Worm (Caenorhabditis elegans): ENCODE results near the gene dyf-2.

Gene dyf-2

DNA sequence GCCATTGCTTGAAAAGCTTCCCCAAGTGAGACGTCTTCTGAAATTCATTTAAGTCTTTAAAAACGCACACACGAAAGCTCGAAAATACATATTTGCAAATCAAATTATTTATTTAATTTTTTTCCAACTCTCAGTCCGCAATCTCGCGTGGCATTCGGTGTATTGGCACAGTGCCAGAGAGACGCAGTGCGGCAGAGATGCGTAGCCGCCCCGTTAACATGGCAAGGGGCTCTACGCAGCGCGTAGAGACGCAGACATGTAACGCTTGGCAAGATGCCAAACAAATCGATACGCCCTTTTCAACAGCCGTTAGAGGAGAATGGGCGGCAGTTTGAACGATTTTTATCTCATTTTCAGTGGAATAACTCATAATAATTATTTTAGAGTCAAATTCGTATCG lies 42.7 kb downstream of the dyf-2 start, which contains the start of the genes drr-2 and set-16 (continued):
- TF ChIP-seq sdc-2 (tag; optimal IDR thresholded peaks at IDR 0.05) = peak; percentile 44
- no peak for TF ChIP-seq unc-3 (GFP tag; conservative IDR thresholded peaks at IDR 0.05)
- peak; percentile 41 for TF ChIP-seq unc-3 (tag; optimal IDR thresholded peaks at IDR 0.05)
- peak; percentile 21 for TF ChIP-seq gmeb-2 (tag; optimal IDR thresholded peaks at IDR 0.05)
- peak; percentile 82 for TF ChIP-seq elt-2 (tag; optimal IDR thresholded peaks at IDR 0.05)
- no peak for TF ChIP-seq mec-3 (tag; optimal IDR thresholded peaks at IDR 0.05; ENCODE audit: borderline replicate concordance)
- TF ChIP-seq ceh-22 (tag; optimal IDR thresholded peaks at IDR 0.05) = no peak
- TF ChIP-seq ceh-9 (tag; optimal IDR thresholded peaks at IDR 0.05) = no peak
- peak; percentile 12 for TF ChIP-seq ceh-2 (tag; optimal IDR thresholded peaks at IDR 0.05)
- TF ChIP-seq ceh-34 (tag; optimal IDR thresholded peaks at IDR 0.05) = peak; percentile 87
- TF ChIP-seq elt-4 (tag; optimal IDR thresholded peaks at IDR 0.05) = no peak
- TF ChIP-seq ceh-24 (tag; optimal IDR thresholded peaks at IDR 0.05) = no peak
- TF ChIP-seq ets-4 (tag; optimal IDR thresholded peaks at IDR 0.05) = peak; percentile 72
- TF ChIP-seq lin-11 (tag; optimal IDR thresholded peaks at IDR 0.05) = no peak
- no peak for TF ChIP-seq Y22D7AL.16 (tag; optimal IDR thresholded peaks at IDR 0.05)
- TF ChIP-seq fkh-6 (tag; optimal IDR thresholded peaks at IDR 0.05) = no peak
- no peak for TF ChIP-seq nhr-232 (tag; optimal IDR thresholded peaks at IDR 0.05)
- peak; percentile 19 for TF ChIP-seq ttx-3 (tag; optimal IDR thresholded peaks at IDR 0.05)
- TF ChIP-seq hlh-8 (tag; optimal IDR thresholded peaks at IDR 0.05) = no peak
- TF ChIP-seq che-1 (tag; optimal IDR thresholded peaks at IDR 0.05) = peak; percentile 20
- TF ChIP-seq ceh-19 (GFP tag; optimal IDR thresholded peaks at IDR 0.05) = peak; percentile 23
- TF ChIP-seq madf-2 (tag; optimal IDR thresholded peaks at IDR 0.05) = peak; percentile 27
- TF ChIP-seq ceh-45 (GFP tag; IDR thresholded peaks at IDR 0.05) = no peak
- peak; percentile 90 for TF ChIP-seq ceh-14 (tag; optimal IDR thresholded peaks at IDR 0.05)
- TF ChIP-seq pqm-1 (tag; optimal IDR thresholded peaks at IDR 0.05) = peak; percentile 66
- TF ChIP-seq unc-86 (tag; optimal IDR thresholded peaks at IDR 0.05) = peak; percentile 66
- peak; percentile 29 for TF ChIP-seq tbx-7 (tag; optimal IDR thresholded peaks at IDR 0.05)
- no peak for TF ChIP-seq pha-4 (tag; optimal IDR thresholded peaks at IDR 0.05)

- TF ChIP-seq elt-4 (tag; optimal IDR thresholded peaks at IDR 0.05) = no peak
- TF ChIP-seq pros-1 (tag; optimal IDR thresholded peaks at IDR 0.05) = no peak
- TF ChIP-seq gmeb-2 (tag; optimal IDR thresholded peaks at IDR 0.05) = no peak
Observed at ce11 chrIII:13642776-13643175, 43.5 kb downstream of the dyf-2 start.

- TF ChIP-seq ttx-3 (tag; optimal IDR thresholded peaks at IDR 0.05) (no peak), elt-4 (tag; optimal IDR thresholded peaks at IDR 0.05) (no peak), F13H6.1 (tag; optimal IDR thresholded peaks at IDR 0.05) (no peak), T23F11.4 (GFP tag; optimal IDR thresholded peaks at IDR 0.05) (no peak), ceh-9 (tag; optimal IDR thresholded peaks at IDR 0.05) (no peak), npax-4 (tag; optimal IDR thresholded peaks at IDR 0.05) (no peak), fax-1 (tag; optimal IDR thresholded peaks at IDR 0.05) (no peak), ztf-16 (tag; optimal IDR thresholded peaks at IDR 0.05) (no peak), pqm-1 (tag; optimal IDR thresholded peaks at IDR 0.05) (no peak), lin-11 (tag; optimal IDR thresholded peaks at IDR 0.05) (no peak), K09A11.1 (tag; optimal IDR thresholded peaks at IDR 0.05; ENCODE audit: insufficient read depth) (no peak), ceh-19 (GFP tag; optimal IDR thresholded peaks at IDR 0.05) (no peak), sox-4 (tag; optimal IDR thresholded peaks at IDR 0.05) (no peak), sdc-2 (tag; optimal IDR thresholded peaks at IDR 0.05) (no peak), mec-3 (tag; optimal IDR thresholded peaks at IDR 0.05; ENCODE audit: borderline replicate concordance) (no peak), ceh-31 (tag; optimal IDR thresholded peaks at IDR 0.05) (no peak)
Observed at ce11 chrIII:13642227-13642626, 44.0 kb downstream of the dyf-2 start, which contains the start of gene T12D8.10. Gene T12D8.10, minus strand, starts transcription at chrIII:13642327.

DNA sequence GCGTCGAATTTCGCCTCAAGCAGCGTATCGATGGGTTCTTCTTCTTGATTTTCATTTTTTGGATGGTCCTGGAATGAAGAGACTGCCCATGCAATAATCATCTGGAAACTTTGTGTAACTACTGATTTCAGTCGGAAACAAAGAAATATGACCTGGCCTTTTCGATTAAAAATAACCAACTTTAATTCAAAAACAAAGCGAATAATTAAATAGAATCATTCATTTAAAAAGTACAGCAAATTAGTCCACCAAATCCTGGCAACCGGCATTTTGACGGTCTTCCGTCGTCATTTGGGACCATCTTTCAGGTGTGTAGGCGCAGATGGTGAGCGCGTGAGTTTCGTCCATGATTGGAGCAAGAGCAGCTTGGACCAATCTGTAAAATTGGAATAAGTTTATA lies 44.7 kb downstream of the dyf-2 start, which contains the start of gene acbp-5:
TSS of gene acbp-5 (minus strand) at position 101 of the 400 bp plus-strand sequence.
- TF ChIP-seq K02D7.2 (tag; optimal IDR thresholded peaks at IDR 0.05) (no peak), dve-1 (tag; optimal IDR thresholded peaks at IDR 0.05) (no peak), odd-2 (tag; optimal IDR thresholded peaks at IDR 0.05) (no peak), lim-6 (tag; optimal IDR thresholded peaks at IDR 0.05) (no peak), ceh-6 (GFP tag; optimal IDR thresholded peaks at IDR 0.05) (no peak), ceh-34 (tag; optimal IDR thresholded peaks at IDR 0.05) (no peak), fax-1 (tag; optimal IDR thresholded peaks at IDR 0.05) (no peak), hlh-30 (tag; optimal IDR thresholded peaks at IDR 0.05; ENCODE audit: insufficient read depth) (no peak), unc-3 (GFP tag; conservative IDR thresholded peaks at IDR 0.05) (no peak), unc-3 (tag; optimal IDR thresholded peaks at IDR 0.05) (no peak), ceh-45 (GFP tag; IDR thresholded peaks at IDR 0.05) (no peak), ceh-30 (tag; optimal IDR thresholded peaks at IDR 0.05) (no peak), pha-4 (tag; optimal IDR thresholded peaks at IDR 0.05) (no peak), ahr-1 (tag; optimal IDR thresholded peaks at IDR 0.05) (no peak), lin-11 (tag; optimal IDR thresholded peaks at IDR 0.05) (no peak), C38D4.7 (GFP tag; optimal IDR thresholded peaks at IDR 0.05) (no peak), C08G9.2 (tag; optimal IDR thresholded peaks at IDR 0.05) (no peak)
